Worm (Caenorhabditis elegans) whole organism, L3 larva: ENCODE data around the gene lpr-3.
A peak's percentile ranks its signal among the peaks of the same experiment; 100 is the strongest.

ENCODE experiments used
- ZK546.5 ChIP-seq: sonication (generic microtip); optimal IDR thresholded peaks from 2 replicates; lab custom pipeline; 2017; ENCODE audit warnings: missing biosample characterization, missing genetic modification characterization
- aly-2 ChIP-seq: fragments of 150-350 bp; optimal IDR thresholded peaks from 2 replicates; lab custom pipeline; 2014; ENCODE audit warnings: missing biosample characterization, missing genetic modification characterization
- ama-1 ChIP-seq: fragments of 150-350 bp; optimal IDR thresholded peaks from 2 replicates; lab custom pipeline; 2018
- ceh-16 ChIP-seq: sonication (generic microtip); optimal IDR thresholded peaks from 2 replicates; lab custom pipeline; 2017; ENCODE audit warnings: missing biosample characterization, missing genetic modification characterization
- ceh-28 ChIP-seq: fragments of 150-350 bp; optimal IDR thresholded peaks from 2 replicates; lab custom pipeline; 2014; ENCODE audit warnings: missing biosample characterization, missing genetic modification reagents, missing genetic modification characterization
- ceh-82 ChIP-seq: fragments of 150-350 bp; optimal IDR thresholded peaks from 2 replicates; lab custom pipeline; 2014; ENCODE audit warnings: missing biosample characterization, missing genetic modification characterization
- ceh-9 ChIP-seq: sonication (generic microtip); optimal IDR thresholded peaks from 2 replicates; lab custom pipeline; 2018; ENCODE audit warnings: missing biosample characterization, missing genetic modification characterization
- daf-12 ChIP-seq: fragments of 150-350 bp; optimal IDR thresholded peaks from 2 replicates; lab custom pipeline; 2014; ENCODE audit warnings: missing biosample characterization, missing genetic modification reagents, missing genetic modification characterization
- egl-27 ChIP-seq: sonication (generic microtip); optimal IDR thresholded peaks from 4 replicates; lab custom pipeline; 2017; ENCODE audit warnings: missing biosample characterization, missing genetic modification reagents, missing genetic modification characterization
- egl-5 ChIP-seq: fragments of 150-350 bp; optimal IDR thresholded peaks from 2 replicates; lab custom pipeline; 2017; ENCODE audit warnings: missing biosample characterization, missing genetic modification reagents, missing genetic modification characterization, inconsistent platforms
- elt-1 ChIP-seq: fragments of 150-350 bp; optimal IDR thresholded peaks from 2 replicates; lab custom pipeline; 2014; ENCODE audit warnings: missing biosample characterization, missing genetic modification characterization
- elt-2 ChIP-seq: sonication (generic microtip); optimal IDR thresholded peaks from 2 replicates; lab custom pipeline; 2016; ENCODE audit warnings: missing genetic modification reagents, mild to moderate bottlenecking, missing genetic modification characterization, missing compliant biosample characterization
- elt-3 ChIP-seq, 3 experiments: fragments of 150-350 bp in 1 of 3; sonication (generic microtip) in 2 of 3; optimal IDR thresholded peaks; 2 replicates in 2 of 3; 4 replicates in 1 of 3; lab custom pipeline; 2014 to 2017; ENCODE audit warnings: missing biosample characterization in 3 of 3, missing genetic modification characterization in 3 of 3
- eor-1 ChIP-seq, 2 experiments: fragments of 150-350 bp; optimal IDR thresholded peaks; 2 replicates each; lab custom pipeline; 2014 to 2018; ENCODE audit warnings: missing biosample characterization in 2 of 2, missing genetic modification characterization in 2 of 2
- fkh-10 ChIP-seq: sonication (generic microtip); optimal IDR thresholded peaks from 2 replicates; lab custom pipeline; 2017; ENCODE audit warnings: missing biosample characterization, missing genetic modification reagents, missing genetic modification characterization
- fkh-2 ChIP-seq: fragments of 150-350 bp; optimal IDR thresholded peaks from 2 replicates; lab custom pipeline; 2014; ENCODE audit warnings: missing biosample characterization, missing genetic modification reagents, missing genetic modification characterization
- fos-1 ChIP-seq: fragments of 150-350 bp; optimal IDR thresholded peaks from 2 replicates; lab custom pipeline; 2014; ENCODE audit warnings: missing biosample characterization, missing genetic modification characterization
- hmg-11 ChIP-seq: sonication (generic microtip); optimal IDR thresholded peaks from 2 replicates; lab custom pipeline; 2016; ENCODE audit warnings: missing genetic modification characterization, missing compliant biosample characterization
- jun-1 ChIP-seq: fragments of 150-350 bp; optimal IDR thresholded peaks from 2 replicates; lab custom pipeline; 2014; ENCODE audit warnings: missing biosample characterization, missing genetic modification reagents, missing genetic modification characterization
- lin-15B ChIP-seq: fragments of 150-350 bp; optimal IDR thresholded peaks from 2 replicates; lab custom pipeline; 2014; ENCODE audit warnings: missing biosample characterization, missing genetic modification characterization
- lin-39 ChIP-seq: fragments of 150-350 bp; optimal IDR thresholded peaks from 2 replicates; lab custom pipeline; 2018; ENCODE audit warnings: missing biosample characterization, missing genetic modification reagents, missing genetic modification characterization
- lsy-12 ChIP-seq: sonication (generic microtip); optimal IDR thresholded peaks from 2 replicates; lab custom pipeline; 2016; ENCODE audit warnings: mild to moderate bottlenecking, missing genetic modification characterization, missing compliant biosample characterization
- mdl-1 ChIP-seq: fragments of 150-350 bp; optimal IDR thresholded peaks from 2 replicates; lab custom pipeline; 2014; ENCODE audit warnings: missing biosample characterization, missing genetic modification characterization
- nfya-1 ChIP-seq: sonication (generic microtip); optimal IDR thresholded peaks from 2 replicates; lab custom pipeline; 2017; ENCODE audit warnings: missing genetic modification characterization, mild to moderate bottlenecking, missing compliant biosample characterization, antibody characterized with exemption, moderate library complexity; ENCODE audit not compliant: insufficient read depth
- nhr-11 ChIP-seq: fragments of 150-350 bp; optimal IDR thresholded peaks from 2 replicates; lab custom pipeline; 2014; ENCODE audit warnings: missing biosample characterization, missing genetic modification characterization
- nhr-12 ChIP-seq: fragments of 150-350 bp; optimal IDR thresholded peaks from 2 replicates; lab custom pipeline; 2014; ENCODE audit warnings: missing biosample characterization, missing genetic modification characterization
- nhr-23 ChIP-seq: fragments of 150-350 bp; optimal IDR thresholded peaks from 2 replicates; lab custom pipeline; 2014; ENCODE audit warnings: missing biosample characterization, missing genetic modification reagents, missing genetic modification characterization
- nhr-237 ChIP-seq: fragments of 150-350 bp; optimal IDR thresholded peaks from 2 replicates; lab custom pipeline; 2014; ENCODE audit warnings: missing biosample characterization, missing genetic modification characterization
- nhr-25 ChIP-seq: sonication (generic microtip); optimal IDR thresholded peaks from 2 replicates; lab custom pipeline; 2017; ENCODE audit warnings: missing biosample characterization, missing genetic modification characterization
- nhr-28 ChIP-seq: fragments of 150-350 bp; optimal IDR thresholded peaks from 2 replicates; lab custom pipeline; 2014; ENCODE audit warnings: missing biosample characterization, missing genetic modification characterization
- nhr-43 ChIP-seq: sonication (generic microtip); optimal IDR thresholded peaks from 2 replicates; lab custom pipeline; 2016; ENCODE audit warnings: mild to moderate bottlenecking, missing genetic modification characterization, missing compliant biosample characterization; ENCODE audit not compliant: poor library complexity, severe bottlenecking
- nhr-67 ChIP-seq: fragments of 150-350 bp; optimal IDR thresholded peaks from 2 replicates; lab custom pipeline; 2014; ENCODE audit warnings: missing biosample characterization, missing genetic modification characterization
- nhr-76 ChIP-seq: fragments of 150-350 bp; sonication (generic microtip); optimal IDR thresholded peaks from 5 replicates; lab custom pipeline; 2014; ENCODE audit warnings: missing biosample characterization, missing genetic modification characterization
- nhr-77 ChIP-seq: fragments of 150-350 bp; optimal IDR thresholded peaks from 2 replicates; lab custom pipeline; 2014; ENCODE audit warnings: missing biosample characterization, missing genetic modification characterization
- pha-4 ChIP-seq: fragments of 150-350 bp; optimal IDR thresholded peaks from 2 replicates; lab custom pipeline; 2014; ENCODE audit warnings: missing biosample characterization, missing genetic modification reagents, missing genetic modification characterization
- pqm-1 ChIP-seq: fragments of 150-350 bp; optimal IDR thresholded peaks from 2 replicates; lab custom pipeline; 2017; ENCODE audit warnings: missing biosample characterization, missing genetic modification characterization, inconsistent platforms
- sea-2 ChIP-seq: fragments of 150-350 bp; sonication (generic microtip); optimal IDR thresholded peaks from 4 replicates; lab custom pipeline; 2014; ENCODE audit warnings: missing biosample characterization, missing genetic modification reagents, missing genetic modification characterization
- skn-1 ChIP-seq: fragments of 150-350 bp; optimal IDR thresholded peaks from 2 replicates; lab custom pipeline; 2014; ENCODE audit warnings: missing biosample characterization, missing genetic modification characterization
- snpc-4 ChIP-seq: fragments of 150-350 bp; optimal IDR thresholded peaks from 2 replicates; lab custom pipeline; 2014; ENCODE audit warnings: missing biosample characterization, missing genetic modification characterization
- tbx-2 ChIP-seq: sonication (generic microtip); optimal IDR thresholded peaks from 2 replicates; lab custom pipeline; 2016; ENCODE audit warnings: mild to moderate bottlenecking, missing genetic modification characterization, missing compliant biosample characterization
- unc-39 ChIP-seq: sonication (generic microtip); optimal IDR thresholded peaks from 4 replicates; lab custom pipeline; 2017; ENCODE audit warnings: missing biosample characterization, missing genetic modification characterization
- unc-62 ChIP-seq: fragments of 150-350 bp; sonication (generic microtip); optimal IDR thresholded peaks from 4 replicates; lab custom pipeline; 2014; ENCODE audit warnings: missing biosample characterization, missing genetic modification reagents, missing genetic modification characterization
- zag-1 ChIP-seq: fragments of 150-350 bp; optimal IDR thresholded peaks from 2 replicates; lab custom pipeline; 2014; ENCODE audit warnings: missing biosample characterization, missing genetic modification characterization
- ztf-11 ChIP-seq: fragments of 150-350 bp; optimal IDR thresholded peaks from 2 replicates; lab custom pipeline; 2014; ENCODE audit warnings: missing biosample characterization, missing genetic modification characterization
- ztf-4 ChIP-seq: fragments of 150-350 bp; optimal IDR thresholded peaks from 2 replicates; lab custom pipeline; 2014; ENCODE audit warnings: missing biosample characterization, missing genetic modification characterization

Gene lpr-3

DNA sequence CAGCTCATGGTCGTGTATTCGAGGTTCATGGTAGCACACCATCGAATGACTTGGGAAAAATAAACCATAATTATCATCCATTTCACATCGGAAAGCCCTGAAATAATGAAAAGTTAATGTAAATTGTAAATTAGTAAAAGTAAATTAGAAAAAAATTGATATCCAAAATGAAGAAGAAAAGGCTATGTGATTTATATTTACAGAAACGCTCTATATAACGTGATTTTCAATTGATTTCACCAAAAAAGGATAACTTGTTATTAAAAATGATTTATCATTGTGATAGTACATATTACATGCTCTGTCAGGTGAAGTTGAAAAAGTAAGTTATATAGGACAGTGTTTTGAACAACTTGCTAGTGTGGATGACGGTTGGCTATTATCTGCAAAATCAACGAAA, 14.4 kb upstream of the lpr-3 start, which contains the start of gene C09F12.3:
Gene C09F12.3 (minus strand): TSS at position 101 of the 400 bp plus-strand sequence.
- TF ChIP-seq ceh-28 (no peak), nhr-12 (tag; lab: Kevin White, UChicago) (no peak)

DNA sequence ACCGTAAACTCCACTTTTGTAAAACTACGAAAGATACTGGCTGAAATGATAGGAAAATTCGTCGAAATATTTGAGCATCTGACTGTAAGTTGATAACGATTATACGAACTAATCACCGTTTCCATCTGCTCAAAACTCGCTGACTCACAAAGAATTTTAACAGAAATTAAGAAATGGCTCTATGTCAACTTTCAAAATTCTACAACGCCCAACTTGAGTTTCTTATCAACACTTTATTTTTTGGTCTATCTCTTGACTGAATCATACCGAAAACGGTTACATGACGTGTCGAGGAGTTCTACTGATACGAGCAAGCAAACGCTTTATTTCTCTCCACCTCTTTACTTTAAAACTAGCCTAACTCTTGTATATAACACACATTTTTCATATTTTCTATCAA, 10.0 kb upstream of the lpr-3 start, which contains the start of gene clc-1:
Gene clc-1 (plus strand): TSS at position 264 of the 400 bp plus-strand sequence.
- TF ChIP-seq sea-2 (GFP tag; lab: Kevin White, UChicago) = no peak
- TF ChIP-seq elt-2 (tag; lab: Kevin White, UChicago) = peak; percentile 99
- peak; percentile 88 for TF ChIP-seq jun-1 (tag; lab: Kevin White, UChicago)
- TF ChIP-seq nhr-28 (tag; lab: Kevin White, UChicago) = no peak
- no peak for TF ChIP-seq egl-5 (tag; lab: Kevin White, UChicago)
- TF ChIP-seq egl-27 (tag; lab: Kevin White, UChicago) = no peak
- TF ChIP-seq pha-4 = peak; percentile 60
- TF ChIP-seq nhr-43 (tag; lab: Kevin White, UChicago) = no peak
- no peak for TF ChIP-seq tbx-2 (tag; lab: Kevin White, UChicago)
- TF ChIP-seq unc-62 (GFP tag; lab: Kevin White, UChicago) = no peak
- TF ChIP-seq ZK546.5 (tag; lab: Kevin White, UChicago) = no peak
- TF ChIP-seq nhr-76 = no peak
- no peak for TF ChIP-seq nfya-1 (tag; lab: Kevin White, UChicago)
- no peak for TF ChIP-seq elt-3 (tag; optimal IDR thresholded peaks at IDR 0.05; lab: Kevin White, UChicago)
- TF ChIP-seq lin-39 (tag; lab: Kevin White, UChicago) = no peak
- TF ChIP-seq ceh-28 = no peak
- TF ChIP-seq fkh-10 = no peak
- TF ChIP-seq daf-12 (tag; lab: Kevin White, UChicago) = no peak
- no peak for TF ChIP-seq ztf-4 (tag; lab: Kevin White, UChicago)
- TF ChIP-seq hmg-11 (tag; lab: Kevin White, UChicago) = no peak
- no peak for TF ChIP-seq ama-1
- TF ChIP-seq fkh-2 (tag; lab: Kevin White, UChicago) = no peak
- no peak for TF ChIP-seq nhr-77 (tag; lab: Kevin White, UChicago)
- no peak for TF ChIP-seq nhr-23 (tag; lab: Kevin White, UChicago)
- no peak for TF ChIP-seq nhr-25 (tag; lab: Kevin White, UChicago)
- TF ChIP-seq ceh-9 (tag; lab: Kevin White, UChicago) = no peak
- TF ChIP-seq fos-1 (tag; lab: Kevin White, UChicago) = peak; percentile 70
- TF ChIP-seq nhr-237 (tag; lab: Kevin White, UChicago) = no peak
- TF ChIP-seq skn-1 = no peak
- no peak for TF ChIP-seq mdl-1 (tag; lab: Kevin White, UChicago)
- no peak for TF ChIP-seq nhr-11 (tag; lab: Kevin White, UChicago)
- no peak for TF ChIP-seq snpc-4 (tag; lab: Kevin White, UChicago)
- TF ChIP-seq nhr-67 (tag; lab: Kevin White, UChicago) = no peak
- TF ChIP-seq lsy-12 (tag; lab: Kevin White, UChicago) = no peak
- TF ChIP-seq aly-2 = no peak
- no peak for TF ChIP-seq lin-15B (tag; lab: Kevin White, UChicago)
- no peak for TF ChIP-seq eor-1 (tag; optimal IDR thresholded peaks at IDR 0.05; lab: Kevin White, UChicago)
- TF ChIP-seq ceh-16 = no peak
- TF ChIP-seq elt-1 (tag; lab: Kevin White, UChicago) = no peak
- no peak for TF ChIP-seq unc-39 (tag; lab: Kevin White, UChicago)
- TF ChIP-seq zag-1 (tag; lab: Kevin White, UChicago) = no peak
- TF ChIP-seq ztf-11 (tag; lab: Kevin White, UChicago) = no peak
- TF ChIP-seq ceh-82 (tag; lab: Kevin White, UChicago) = no peak
- TF ChIP-seq nhr-12 (tag; lab: Kevin White, UChicago) = no peak
- TF ChIP-seq pqm-1 (tag; lab: Kevin White, UChicago) = peak; percentile 87
